Fruit fly (Drosophila melanogaster) whole organism, pupa: Measurements from ENCODE around the gene CG3156.

Experiments used
- CG10348 ChIP-seq: fragments of 200-800 bp; sonication (Bioruptor generic); IDR thresholded peaks from 2 replicates; pipeline ENCODE4 v1.3.6; 2022; ENCODE audit warnings: missing biosample characterization, missing genetic modification characterization
- CG12605 ChIP-seq: fragments of 200-800 bp; sonication (Bioruptor generic); IDR thresholded peaks from 2 replicates; pipeline ENCODE4 v1.3.6; 2022; ENCODE audit warnings: missing biosample characterization, missing genetic modification characterization
- CG13204 ChIP-seq: fragments of 200-800 bp; sonication (Bioruptor generic); optimal IDR thresholded peaks from 2 replicates; lab custom pipeline; 2018; ENCODE audit warnings: missing biosample characterization, mild to moderate bottlenecking, missing genetic modification characterization, moderate library complexity
- CG14655 ChIP-seq: fragments of 200-800 bp; sonication (Bioruptor generic); optimal IDR thresholded peaks from 3 replicates; lab custom pipeline; 2017; ENCODE audit warnings: mild to moderate bottlenecking, missing biosample characterization, missing genetic modification reagents, missing genetic modification characterization
- CG15710 ChIP-seq: fragments of 200-800 bp; sonication (Bioruptor generic); optimal IDR thresholded peaks from 2 replicates; lab custom pipeline; 2018; ENCODE audit warnings: missing biosample characterization, mild to moderate bottlenecking, missing genetic modification characterization, moderate library complexity
- CG17806 ChIP-seq: fragments of 200-800 bp; sonication (Bioruptor generic); optimal IDR thresholded peaks from 2 replicates; lab custom pipeline; 2018; ENCODE audit warnings: missing biosample characterization, mild to moderate bottlenecking, missing genetic modification characterization, moderate library complexity
- CG32121 ChIP-seq: fragments of 200-800 bp; sonication (Bioruptor generic); IDR thresholded peaks from 2 replicates; pipeline ENCODE4 v1.3.6; 2022; ENCODE audit warnings: missing biosample characterization, missing genetic modification characterization
- CG34367 ChIP-seq: fragments of 200-800 bp; sonication (Bioruptor generic); optimal IDR thresholded peaks from 2 replicates; lab custom pipeline; 2018; ENCODE audit warnings: missing biosample characterization, mild to moderate bottlenecking, missing genetic modification characterization
- CG4496 ChIP-seq: fragments of 200-800 bp; sonication (Bioruptor generic); IDR thresholded peaks from 3 replicates; pipeline ENCODE4 v1.3.6; 2022; ENCODE audit warnings: missing biosample characterization, missing genetic modification characterization
- CG8159 ChIP-seq: fragments of 200-800 bp; sonication (Bioruptor generic); optimal IDR thresholded peaks from 3 replicates; lab custom pipeline; 2018; ENCODE audit warnings: missing biosample characterization, mild to moderate bottlenecking, missing genetic modification characterization, moderate library complexity
- CG8301 ChIP-seq: fragments of 200-800 bp; sonication (Bioruptor generic); optimal IDR thresholded peaks from 2 replicates; lab custom pipeline; 2018; ENCODE audit warnings: missing biosample characterization, mild to moderate bottlenecking, missing genetic modification characterization
- CG9948 ChIP-seq: fragments of 200-800 bp; sonication (Bioruptor generic); optimal IDR thresholded peaks from 2 replicates; lab custom pipeline; 2018; ENCODE audit warnings: missing biosample characterization, mild to moderate bottlenecking, missing genetic modification characterization, moderate library complexity
- D1 ChIP-seq: fragments of 200-800 bp; sonication (Bioruptor generic); optimal IDR thresholded peaks from 2 replicates; lab custom pipeline; 2018; ENCODE audit warnings: missing biosample characterization, mild to moderate bottlenecking, missing genetic modification characterization, moderate library complexity
- EcR ChIP-seq: fragments of 200-800 bp; sonication (Bioruptor generic); optimal IDR thresholded peaks from 3 replicates; lab custom pipeline; 2019; ENCODE audit warnings: missing biosample characterization, missing genetic modification characterization, mild to moderate bottlenecking, moderate library complexity, missing genetic modification reagents
- Ets98B ChIP-seq: fragments of 200-800 bp; sonication (Bioruptor generic); IDR thresholded peaks from 2 replicates; pipeline ENCODE4 v1.3.6; 2022; ENCODE audit warnings: missing biosample characterization, missing genetic modification characterization
- Pif1A ChIP-seq: fragments of 200-800 bp; sonication (Bioruptor generic); optimal IDR thresholded peaks from 3 replicates; lab custom pipeline; 2016; ENCODE audit warnings: missing biosample characterization, missing genetic modification characterization
- Pif1B ChIP-seq: fragments of 200-800 bp; sonication (Bioruptor generic); optimal IDR thresholded peaks from 3 replicates; lab custom pipeline; 2016; ENCODE audit warnings: missing biosample characterization, missing genetic modification characterization
- Snoo ChIP-seq: fragments of 200-800 bp; sonication (Bioruptor generic); optimal IDR thresholded peaks from 3 replicates; lab custom pipeline; 2017; ENCODE audit warnings: missing biosample characterization, mild to moderate bottlenecking, missing genetic modification characterization, inconsistent platforms
- fd96Ca ChIP-seq: fragments of 200-800 bp; sonication (Bioruptor generic); IDR thresholded peaks from 3 replicates; pipeline ENCODE4 v1.3.6; 2022; ENCODE audit warnings: missing biosample characterization, missing genetic modification characterization
- gl ChIP-seq: fragments of 200-800 bp; sonication (Bioruptor generic); optimal IDR thresholded peaks from 2 replicates; lab custom pipeline; 2018; ENCODE audit warnings: missing biosample characterization, mild to moderate bottlenecking, missing genetic modification characterization
- rn ChIP-seq: fragments of 200-800 bp; sonication (Bioruptor generic); IDR thresholded peaks from 2 replicates; pipeline ENCODE4 v1.3.6; 2022; ENCODE audit warnings: missing biosample characterization, missing genetic modification characterization

CG3156 gene

dm6 chrX:523179-523851 lies 35.6 kb downstream of the CG3156 start, which contains the start of gene elav:
elav (minus strand) TSS chrX:523226.
- TF ChIP-seq Ets98B (GFP tag; lab: Robert Waterston, UW) (peak; percentile 98), CG17806 (tag; lab: Kevin White, UChicago) (peak; percentile 96), Pif1A (GFP tag; lab: Kevin White, UChicago) (peak; percentile 98), CG10348 (GFP tag; lab: Robert Waterston, UW) (peak; percentile 90), Pif1B (GFP tag; lab: Kevin White, UChicago) (peak; percentile 97), CG4496 (peak; percentile 98), CG13204 (GFP tag; lab: Kevin White, UChicago) (peak; percentile 94), Snoo (tag; lab: Kevin White, UChicago) (peak; percentile 98), CG32121 (GFP tag; lab: Robert Waterston, UW) (peak; percentile 98), CG9948 (peak; percentile 97), rn (GFP tag; lab: Robert Waterston, UW) (peak; percentile 85), gl (tag; lab: Kevin White, UChicago) (peak; percentile 93), EcR (GFP tag; lab: Kevin White, UChicago) (peak; percentile 47), CG34367 (tag; lab: Kevin White, UChicago) (peak; percentile 95), D1 (tag; lab: Kevin White, UChicago) (peak; percentile 92), CG12605 (GFP tag; lab: Robert Waterston, UW) (peak; percentile 98), CG8159 (peak; percentile 98), CG8301 (tag; lab: Kevin White, UChicago) (peak; percentile 98), fd96Ca (GFP tag; lab: Robert Waterston, UW) (peak; percentile 98), CG15710 (tag; lab: Kevin White, UChicago) (peak; percentile 98), CG14655 (GFP tag; lab: Kevin White, UChicago) (peak; percentile 98)

dm6 chrX:524331-524730 lies 36.7 kb downstream of the CG3156 start:
- TF ChIP-seq CG8159 (peak; percentile 1), CG15710 (tag; lab: Kevin White, UChicago) (peak; percentile 4), CG4496 (0 out of 3 replicates have a peak, but pooled peaks have one; percentile 33), gl (tag; lab: Kevin White, UChicago) (no peak), D1 (tag; lab: Kevin White, UChicago) (no peak)

dm6 chrX:525610-526009 lies 37.9 kb downstream of the CG3156 start:
- no peak for TF ChIP-seq CG15710 (tag; lab: Kevin White, UChicago)
- TF ChIP-seq D1 (tag; lab: Kevin White, UChicago) = no peak
- TF ChIP-seq, all 21 proteins: peak for 0

- no peak for TF ChIP-seq CG12605 (GFP tag; lab: Robert Waterston, UW)
- no peak for TF ChIP-seq gl (tag; lab: Kevin White, UChicago)
- no peak for TF ChIP-seq EcR (GFP tag; lab: Kevin White, UChicago)
- TF ChIP-seq CG8159 = no peak
These were observed 38.9 kb downstream of the CG3156 start for dm6 chrX:526479-527071.

dm6 chrX:529724-530603 lies 42.3 kb downstream of the CG3156 start, which contains the start of the genes CG4293 and Appl:
CG4293 (minus strand) TSS chrX:530291.
Appl (plus strand) TSS chrX:530501.
- TF ChIP-seq CG8159 (no peak), Pif1A (GFP tag; lab: Kevin White, UChicago) (no peak), D1 (tag; lab: Kevin White, UChicago) (no peak), CG9948 (no peak), CG17806 (tag; lab: Kevin White, UChicago) (no peak), CG15710 (tag; lab: Kevin White, UChicago) (no peak), Snoo (tag; lab: Kevin White, UChicago) (no peak), rn (GFP tag; lab: Robert Waterston, UW) (no peak), CG14655 (GFP tag; lab: Kevin White, UChicago) (no peak), EcR (GFP tag; lab: Kevin White, UChicago) (no peak), CG12605 (GFP tag; lab: Robert Waterston, UW) (no peak), gl (tag; lab: Kevin White, UChicago) (no peak), fd96Ca (GFP tag; lab: Robert Waterston, UW) (no peak), CG34367 (tag; lab: Kevin White, UChicago) (no peak), CG4496 (no peak), CG32121 (GFP tag; lab: Robert Waterston, UW) (no peak)
